Worm (Caenorhabditis elegans) whole organism, L4 larva: ENCODE results near the gene mls-2.
A peak's percentile ranks its signal among the peaks of the same experiment; 100 is the strongest.

Experiments used
- F10B5.3 ChIP-seq: sonication (generic microtip); optimal IDR thresholded peaks from 2 replicates; lab custom pipeline; 2016; ENCODE audit warnings: mild to moderate bottlenecking, missing genetic modification characterization, missing compliant biosample characterization
- F26F4.8 ChIP-seq: fragments of 200-800 bp; sonication (Bioruptor generic); conservative IDR thresholded peaks from 2 replicates; pipeline ENCODE4 v1.3.6; 2022; ENCODE audit warnings: missing genetic modification characterization, missing compliant biosample characterization
- T20F7.1 ChIP-seq: fragments of 200-800 bp; sonication (Bioruptor generic); optimal IDR thresholded peaks from 2 replicates; lab custom pipeline; 2018; ENCODE audit warnings: mild to moderate bottlenecking, missing genetic modification characterization, missing compliant biosample characterization
- Y5F2A.4 ChIP-seq: fragments of 200-800 bp; sonication (Bioruptor generic); optimal IDR thresholded peaks from 2 replicates; lab custom pipeline; 2018; ENCODE audit warnings: mild to moderate bottlenecking, missing genetic modification characterization, missing compliant biosample characterization
- Y75B8A.6 ChIP-seq: fragments of 200-800 bp; sonication (Bioruptor generic); IDR thresholded peaks from 2 replicates; pipeline ENCODE4 v1.3.6; 2022; ENCODE audit warnings: missing genetic modification reagents, missing genetic modification characterization, missing compliant biosample characterization
- ZK337.2 ChIP-seq: fragments of 200-800 bp; sonication (Bioruptor generic); IDR thresholded peaks from 2 replicates; pipeline ENCODE4 v1.3.6; 2022; ENCODE audit warnings: missing genetic modification reagents, missing genetic modification characterization, missing compliant biosample characterization
- aha-1 ChIP-seq: fragments of 150-350 bp; peaks from one replicate; lab custom pipeline; 2014; ENCODE audit warnings: missing biosample characterization, missing genetic modification characterization
- aly-2 ChIP-seq: sonication (generic microtip); optimal IDR thresholded peaks from 2 replicates; lab custom pipeline; 2018; ENCODE audit warnings: missing biosample characterization, missing genetic modification characterization
- ama-1 ChIP-seq: fragments of 150-350 bp; optimal IDR thresholded peaks from 2 replicates; lab custom pipeline; 2014; ENCODE audit warnings: inconsistent platforms, mixed read lengths
- arid-1 ChIP-seq: fragments of 200-800 bp; sonication (Bioruptor generic); conservative IDR thresholded peaks from 2 replicates; pipeline ENCODE4 v1.3.6; 2022; ENCODE audit warnings: missing genetic modification reagents, missing genetic modification characterization, missing compliant biosample characterization
- ctbp-1 ChIP-seq: fragments of 200-800 bp; sonication (Bioruptor generic); IDR thresholded peaks from 2 replicates; pipeline ENCODE4 v1.3.6; 2022; ENCODE audit warnings: missing genetic modification reagents, missing genetic modification characterization, missing compliant biosample characterization
- daf-16 ChIP-seq, 3 experiments: sonication (generic microtip); optimal IDR thresholded peaks; 2 replicates each; lab custom pipeline; 2016 to 2017; ENCODE audit warnings: missing genetic modification characterization in 3 of 3, missing genetic modification reagents in 3 of 3, mild to moderate bottlenecking in 2 of 3, missing compliant biosample characterization in 2 of 3, missing biosample characterization in 1 of 3, moderate library complexity in 1 of 3
- fos-1 ChIP-seq: fragments of 150-350 bp; optimal IDR thresholded peaks from 2 replicates; lab custom pipeline; 2014; ENCODE audit warnings: missing biosample characterization, missing genetic modification characterization
- gei-8 ChIP-seq: fragments of 200-800 bp; sonication (Bioruptor generic); optimal IDR thresholded peaks from 2 replicates; lab custom pipeline; 2018; ENCODE audit warnings: mild to moderate bottlenecking, missing genetic modification characterization, missing compliant biosample characterization
- hlh-11 ChIP-seq: fragments of 200-800 bp; sonication (Bioruptor generic); optimal IDR thresholded peaks from 2 replicates; lab custom pipeline; 2018; ENCODE audit warnings: mild to moderate bottlenecking, missing genetic modification characterization, missing compliant biosample characterization
- hlh-30 ChIP-seq: sonication (generic microtip); optimal IDR thresholded peaks from 2 replicates; lab custom pipeline; 2017; ENCODE audit warnings: antibody characterized with exemption, mild to moderate bottlenecking, missing genetic modification characterization, missing compliant biosample characterization; ENCODE audit not compliant: insufficient read depth
- lin-29 ChIP-seq: fragments of 200-800 bp; sonication (Bioruptor generic); IDR thresholded peaks from 2 replicates; pipeline ENCODE4 v1.3.6; 2022; ENCODE audit warnings: missing genetic modification reagents, missing genetic modification characterization, missing compliant biosample characterization
- lin-38 ChIP-seq: fragments of 200-800 bp; sonication (Bioruptor generic); IDR thresholded peaks from 2 replicates; pipeline ENCODE4 v1.3.6; 2022; ENCODE audit warnings: missing genetic modification reagents, missing genetic modification characterization, missing compliant biosample characterization
- lin-39 ChIP-seq: fragments of 150-350 bp; optimal IDR thresholded peaks from 2 replicates; lab custom pipeline; 2014; ENCODE audit warnings: missing biosample characterization, missing genetic modification reagents, missing genetic modification characterization
- lsy-2 ChIP-seq, 2 experiments: fragments of 150-350 bp in 1 of 2; sonication (generic microtip) in 1 of 2; optimal IDR thresholded peaks; 2 replicates each; lab custom pipeline; 2014 to 2017; ENCODE audit warnings: missing biosample characterization in 2 of 2, missing genetic modification characterization in 2 of 2
- mdl-1 ChIP-seq, 2 experiments: fragments of 150-350 bp in 1 of 2; sonication (generic microtip) in 1 of 2; optimal IDR thresholded peaks; 2 replicates each; lab custom pipeline; 2014 to 2017; ENCODE audit warnings: missing biosample characterization in 2 of 2, missing genetic modification characterization in 2 of 2
- mep-1 ChIP-seq: fragments of 150-350 bp; sonication (generic microtip); optimal IDR thresholded peaks from 3 replicates; lab custom pipeline; 2014; ENCODE audit warnings: missing biosample characterization, missing genetic modification characterization
- nhr-11 ChIP-seq: fragments of 150-350 bp; optimal IDR thresholded peaks from 2 replicates; lab custom pipeline; 2014; ENCODE audit warnings: missing biosample characterization, missing genetic modification characterization
- nhr-237 ChIP-seq: sonication (generic microtip); optimal IDR thresholded peaks from 2 replicates; lab custom pipeline; 2017; ENCODE audit warnings: missing biosample characterization, missing genetic modification characterization
- nhr-25 ChIP-seq: sonication (generic microtip); optimal IDR thresholded peaks from 2 replicates; lab custom pipeline; 2017; ENCODE audit warnings: missing genetic modification characterization, mild to moderate bottlenecking, missing compliant biosample characterization, antibody characterized with exemption, moderate library complexity, borderline replicate concordance; ENCODE audit not compliant: insufficient read depth
- nhr-28 ChIP-seq: fragments of 150-350 bp; optimal IDR thresholded peaks from 2 replicates; lab custom pipeline; 2014; ENCODE audit warnings: missing biosample characterization, missing genetic modification characterization
- nhr-41 ChIP-seq: fragments of 200-800 bp; sonication (Bioruptor generic); IDR thresholded peaks from 2 replicates; pipeline ENCODE4 v1.3.6; 2022; ENCODE audit warnings: missing genetic modification reagents, missing genetic modification characterization, missing compliant biosample characterization
- nhr-42 ChIP-seq: fragments of 200-800 bp; sonication (Bioruptor generic); IDR thresholded peaks from 2 replicates; pipeline ENCODE4 v1.3.6; 2022; ENCODE audit warnings: missing genetic modification characterization, missing compliant biosample characterization
- nhr-6 ChIP-seq: fragments of 150-350 bp; optimal IDR thresholded peaks from 2 replicates; lab custom pipeline; 2014; ENCODE audit warnings: missing biosample characterization, missing genetic modification characterization
- nhr-76 ChIP-seq: fragments of 150-350 bp; optimal IDR thresholded peaks from 2 replicates; lab custom pipeline; 2014; ENCODE audit warnings: missing biosample characterization, missing genetic modification characterization
- pha-4 ChIP-seq, 2 experiments: fragments of 150-350 bp in 1 of 2; fragments of 200-800 bp in 1 of 2; sonication (Bioruptor generic) in 1 of 2; IDR thresholded peaks in 1 of 2; optimal IDR thresholded peaks in 1 of 2; 2 replicates each; pipeline versions ENCODE4 v1.3.6 to Lab custom; 2014 to 2022; ENCODE audit warnings: missing genetic modification characterization in 2 of 2, missing genetic modification reagents in 2 of 2, missing biosample characterization in 1 of 2, missing compliant biosample characterization in 1 of 2
- saeg-2 ChIP-seq: fragments of 200-800 bp; sonication (Bioruptor generic); IDR thresholded peaks from 2 replicates; pipeline ENCODE4 v1.3.6; 2022; ENCODE audit warnings: missing genetic modification reagents, missing genetic modification characterization, missing compliant biosample characterization
- sdz-12 ChIP-seq: fragments of 200-800 bp; sonication (Bioruptor generic); optimal IDR thresholded peaks from 2 replicates; lab custom pipeline; 2018; ENCODE audit warnings: mild to moderate bottlenecking, missing genetic modification characterization, missing compliant biosample characterization
- set-16 ChIP-seq: fragments of 200-800 bp; sonication (Bioruptor generic); IDR thresholded peaks from 2 replicates; pipeline ENCODE4 v1.3.6; 2022; ENCODE audit warnings: missing genetic modification reagents, missing genetic modification characterization, missing compliant biosample characterization
- tag-97 ChIP-seq: fragments of 200-800 bp; sonication (Bioruptor generic); IDR thresholded peaks from 2 replicates; pipeline ENCODE4 v1.3.6; 2022; ENCODE audit warnings: missing genetic modification characterization, missing compliant biosample characterization
- unc-130 ChIP-seq: sonication (generic microtip); optimal IDR thresholded peaks from 2 replicates; lab custom pipeline; 2016; ENCODE audit warnings: missing genetic modification reagents, missing genetic modification characterization, missing compliant biosample characterization
- unc-39 ChIP-seq: sonication (generic microtip); optimal IDR thresholded peaks from 2 replicates; lab custom pipeline; 2017; ENCODE audit warnings: missing biosample characterization, missing genetic modification characterization
- unc-62 ChIP-seq, 3 experiments: fragments of 150-350 bp in 1 of 3; sonication (generic microtip); optimal IDR thresholded peaks in 2 of 3; peaks in 1 of 3; 1 replicate in 1 of 3; 2 replicates in 2 of 3; lab custom pipeline; 2014 to 2017; ENCODE audit warnings: missing biosample characterization in 3 of 3, missing genetic modification characterization in 3 of 3, missing genetic modification reagents in 3 of 3, missing genotype in 1 of 3
- vab-7 ChIP-seq: fragments of 200-800 bp; sonication (Bioruptor generic); IDR thresholded peaks from 2 replicates; pipeline ENCODE4 v1.3.6; 2022; ENCODE audit warnings: missing genetic modification reagents, missing genetic modification characterization, missing compliant biosample characterization
- zag-1 ChIP-seq: fragments of 150-350 bp; optimal IDR thresholded peaks from 2 replicates; lab custom pipeline; 2014; ENCODE audit warnings: missing biosample characterization, missing genetic modification characterization
- zip-2 ChIP-seq: fragments of 150-350 bp; optimal IDR thresholded peaks from 2 replicates; lab custom pipeline; 2014; ENCODE audit warnings: missing biosample characterization, missing genetic modification characterization
- ztf-7 ChIP-seq: fragments of 150-350 bp; optimal IDR thresholded peaks from 2 replicates; lab custom pipeline; 2014; ENCODE audit warnings: missing biosample characterization, missing genetic modification characterization

Gene mls-2

DNA sequence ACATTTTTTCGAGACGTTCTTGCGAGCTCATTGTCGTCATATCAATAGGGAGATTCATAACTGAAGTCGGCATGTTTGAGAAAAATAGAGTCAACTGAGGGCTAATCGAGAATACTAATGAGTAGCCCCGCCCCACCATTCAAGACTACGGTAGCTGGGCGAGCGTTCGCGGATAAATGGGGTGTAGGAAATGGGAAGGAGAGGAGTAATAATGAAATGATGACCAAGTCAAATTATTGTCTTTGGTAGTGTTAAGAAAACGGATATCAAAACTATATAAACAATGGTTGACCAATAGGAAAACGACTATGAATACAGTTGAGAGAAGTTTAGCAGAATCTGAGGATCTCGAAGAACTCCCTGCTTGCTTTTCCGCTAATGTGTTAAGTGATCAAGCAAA, at the start of gene mls-2:
TSS of gene mls-2 (minus strand) at position 101 of the 400 bp plus-strand sequence.
- TF ChIP-seq nhr-11 (tag; lab: Kevin White, UChicago): no peak
- TF ChIP-seq, all 104 proteins: peak for 0

DNA sequence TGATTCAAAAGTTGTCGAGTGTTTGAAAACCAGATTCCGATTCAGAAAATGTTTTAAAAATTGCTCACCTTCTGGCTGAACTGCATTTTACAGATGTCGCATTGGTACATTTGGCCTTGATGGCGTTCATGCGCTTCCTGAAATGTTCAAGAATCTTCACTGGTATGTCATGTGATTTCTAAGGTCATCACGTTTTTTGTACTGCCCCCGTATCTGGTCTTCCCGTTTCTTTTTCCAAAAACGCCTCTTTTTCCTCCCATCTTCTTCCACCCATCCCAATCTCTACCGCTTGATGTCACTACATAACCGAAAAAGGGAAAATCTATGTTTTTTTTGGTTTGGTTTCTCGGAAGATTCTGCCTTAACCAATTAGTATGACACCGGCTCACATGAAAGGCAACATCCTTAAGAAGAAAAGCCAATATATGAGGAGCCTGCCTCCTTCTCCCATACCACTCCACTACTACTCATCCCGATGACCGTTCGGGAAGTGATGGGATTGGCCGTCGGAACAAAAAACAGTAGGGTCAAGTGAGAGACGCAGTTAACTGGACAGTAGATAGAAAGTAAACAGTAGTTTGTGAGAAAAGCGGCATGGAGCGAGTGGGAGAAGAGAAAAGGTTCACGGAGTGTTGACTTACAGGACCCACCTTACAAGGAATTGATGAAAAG, 48.4 kb upstream of the mls-2 start:
- TF ChIP-seq mdl-1 (tag; optimal IDR thresholded peaks at IDR 0.05; lab: Kevin White, UChicago) (no peak), lin-39 (tag; lab: Kevin White, UChicago) (no peak), nhr-76 (tag; lab: Kevin White, UChicago) (no peak), ztf-7 (no peak), ama-1 (lab: Kevin White, UChicago) (no peak), aha-1 (tag; lab: Kevin White, UChicago) (peak; percentile 92), unc-62 (GFP tag; optimal IDR thresholded peaks at IDR 0.05 in 1 of 2; lab: Kevin White, UChicago) (peak in 1 of 2 experiments; percentile 75), unc-62 (tag; optimal IDR thresholded peaks at IDR 0.05; lab: Kevin White, UChicago) (no peak), gei-8 (GFP tag; lab: Kevin White, UChicago) (no peak), daf-16 (GFP tag; optimal IDR thresholded peaks at IDR 0.05; lab: Kevin White, UChicago) (no peak), daf-16 (tag; optimal IDR thresholded peaks at IDR 0.05; lab: Kevin White, UChicago) (no peak), zip-2 (tag; lab: Kevin White, UChicago) (no peak), hlh-30 (peak; percentile 57), hlh-11 (tag; lab: Kevin White, UChicago) (peak; percentile 27), nhr-25 (tag; lab: Kevin White, UChicago) (peak; percentile 49), mep-1 (no peak), Y5F2A.4 (GFP tag; lab: Kevin White, UChicago) (no peak), lin-38 (GFP tag; lab: Robert Waterston, UW) (no peak), nhr-42 (GFP tag; lab: Robert Waterston, UW) (no peak), lsy-2 (tag; optimal IDR thresholded peaks at IDR 0.05; lab: Kevin White, UChicago) (no peak), F10B5.3 (no peak), set-16 (GFP tag; lab: Robert Waterston, UW) (no peak), nhr-28 (tag; lab: Kevin White, UChicago) (peak; percentile 15), fos-1 (tag; lab: Kevin White, UChicago) (no peak)

- TF ChIP-seq nhr-28 (tag; lab: Kevin White, UChicago): no peak
- peak; percentile 89 for TF ChIP-seq aha-1 (tag; lab: Kevin White, UChicago)
Measured at ce11 chrX:4809189-4809588, 47.7 kb upstream of the mls-2 start.

- no peak for TF ChIP-seq ctbp-1 (GFP tag; lab: Robert Waterston, UW)
- TF ChIP-seq pha-4 (GFP tag; IDR thresholded peaks at IDR 0.05; lab: Robert Waterston, UW): no peak
- TF ChIP-seq pha-4 (tag; optimal IDR thresholded peaks at IDR 0.05; lab: Kevin White, UChicago): no peak
- peak; percentile 8 for TF ChIP-seq mep-1
- TF ChIP-seq lin-29 (GFP tag; lab: Robert Waterston, UW): no peak
- TF ChIP-seq zag-1: no peak
- no peak for TF ChIP-seq nhr-6 (tag; lab: Kevin White, UChicago)
- TF ChIP-seq nhr-41: no peak
- no peak for TF ChIP-seq unc-130 (GFP tag; lab: Kevin White, UChicago)
- peak in 1 of 2 experiments; percentile 99 for TF ChIP-seq unc-62 (GFP tag; optimal IDR thresholded peaks at IDR 0.05 in 1 of 2; lab: Kevin White, UChicago)
- no peak for TF ChIP-seq unc-62 (tag; optimal IDR thresholded peaks at IDR 0.05; lab: Kevin White, UChicago)
- TF ChIP-seq nhr-237: no peak
- no peak for TF ChIP-seq sdz-12 (GFP tag; lab: Kevin White, UChicago)
- peak; percentile 3 for TF ChIP-seq hlh-30
- TF ChIP-seq tag-97 (GFP tag; lab: Robert Waterston, UW): no peak
- no peak for TF ChIP-seq Y75B8A.6
- TF ChIP-seq T20F7.1 (GFP tag; lab: Kevin White, UChicago): no peak
- TF ChIP-seq saeg-2 (GFP tag; lab: Robert Waterston, UW): no peak
- TF ChIP-seq unc-39 (tag; lab: Kevin White, UChicago): no peak
- no peak for TF ChIP-seq aly-2 (tag; lab: Kevin White, UChicago)
- TF ChIP-seq lsy-2 (tag; optimal IDR thresholded peaks at IDR 0.05; lab: Kevin White, UChicago): no peak
- no peak for TF ChIP-seq vab-7 (GFP tag; lab: Robert Waterston, UW)
- TF ChIP-seq F26F4.8 (GFP tag; lab: Robert Waterston, UW): no peak
- TF ChIP-seq aha-1 (tag; lab: Kevin White, UChicago): no peak
- no peak for TF ChIP-seq ZK337.2 (GFP tag; lab: Robert Waterston, UW)
- no peak for TF ChIP-seq arid-1 (GFP tag; lab: Robert Waterston, UW)
Measured at ce11 chrX:4808737-4809136, 47.3 kb upstream of the mls-2 start.
